Worm (Caenorhabditis elegans): Measurements from ENCODE around the gene cks-1.

DNA sequence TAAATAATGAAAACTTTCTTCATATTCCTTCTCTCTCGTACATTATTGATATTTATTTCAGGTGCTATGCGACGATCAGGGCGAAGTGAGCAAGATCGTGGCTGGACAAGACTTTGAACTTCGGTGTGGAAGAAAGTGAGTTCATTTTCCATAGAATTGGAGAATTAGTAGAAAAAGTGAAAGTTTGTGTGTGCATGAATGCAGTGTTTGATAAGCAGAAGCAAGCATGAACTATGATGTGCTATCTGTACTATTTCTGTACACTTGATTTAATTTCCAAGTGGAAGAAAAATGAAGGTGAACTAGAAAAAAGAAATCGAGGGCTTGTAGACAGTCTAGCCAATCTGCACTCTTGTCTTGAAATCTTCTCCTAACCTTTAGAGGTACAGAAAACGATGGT lies 18.3 kb downstream of the cks-1 start:
- TF ChIP-seq pha-4 (tag; optimal IDR thresholded peaks at IDR 0.05) (no peak), nfya-1 (tag; optimal IDR thresholded peaks at IDR 0.05) (no peak), fkh-10 (GFP tag; optimal IDR thresholded peaks at IDR 0.05) (no peak), syd-9 (tag; optimal IDR thresholded peaks at IDR 0.05) (no peak), pat-9 (tag; optimal IDR thresholded peaks at IDR 0.05) (no peak), hlh-13 (GFP tag; optimal IDR thresholded peaks at IDR 0.05) (no peak), che-1 (tag; optimal IDR thresholded peaks at IDR 0.05) (no peak)

Data from whole organism, late embryonic.